Fruit fly (Drosophila melanogaster) Kc167 (cell line): Measurements from ENCODE around the gene Nepl7.

Source experiments
- Myc ChIP-seq: fragments of >200 bp; optimal IDR thresholded peaks from 2 replicates; lab custom pipeline; 2017; ENCODE audit warnings: missing external identifiers
- h ChIP-seq: fragments of >200 bp; optimal IDR thresholded peaks from 3 replicates; lab custom pipeline; 2018; ENCODE audit warnings: missing external identifiers
- insv ChIP-seq: fragments of >200 bp; optimal IDR thresholded peaks from 3 replicates; lab custom pipeline; 2018; ENCODE audit warnings: missing external identifiers
- psq ChIP-seq: fragments of >200 bp; optimal IDR thresholded peaks from 2 replicates; lab custom pipeline; 2017; ENCODE audit warnings: missing external identifiers

- TF ChIP-seq psq (lab: Kevin White, UChicago) (no peak), insv (lab: Kevin White, UChicago) (no peak), h (lab: Kevin White, UChicago) (no peak), Myc (no peak)
Measured at dm6 chr2L:12655731-12656326, 13.7 kb downstream of the Nepl7 start.
